Fruit fly (Drosophila melanogaster) whole organism, embryonic: ENCODE results near the gene Cow.

Experiments
- Atf-2 ChIP-seq: fragments of 200-800 bp; sonication (Bioruptor generic); optimal IDR thresholded peaks from 2 replicates; lab custom pipeline; 2016; ENCODE audit warnings: missing biosample characterization, missing genetic modification characterization
- BtbVII ChIP-seq: fragments of 200-800 bp; sonication (Bioruptor generic); optimal IDR thresholded peaks from 3 replicates; lab custom pipeline; 2017; ENCODE audit warnings: missing biosample characterization, mild to moderate bottlenecking, missing genetic modification characterization
- CG10147 ChIP-seq: fragments of 200-800 bp; sonication (Bioruptor generic); optimal IDR thresholded peaks from 2 replicates; lab custom pipeline; 2019; ENCODE audit warnings: missing biosample characterization, mild to moderate bottlenecking, missing genetic modification characterization, moderate library complexity
- CG10209 ChIP-seq: fragments of 200-800 bp; sonication (Bioruptor generic); optimal IDR thresholded peaks from 3 replicates; lab custom pipeline; 2017; ENCODE audit warnings: missing biosample characterization, mild to moderate bottlenecking, missing genetic modification characterization, missing genetic modification reagents
- CG10267 ChIP-seq: fragments of 200-800 bp; sonication (Bioruptor generic); optimal IDR thresholded peaks from 2 replicates; lab custom pipeline; 2018; ENCODE audit warnings: missing biosample characterization, mild to moderate bottlenecking, missing genetic modification characterization, moderate library complexity
- CG10959 ChIP-seq: fragments of 200-800 bp; sonication (Bioruptor generic); IDR thresholded peaks from 2 replicates; pipeline ENCODE4 v1.3.6; 2022; ENCODE audit warnings: missing biosample characterization, missing genetic modification characterization
- CG10979 ChIP-seq: fragments of 200-800 bp; sonication (Bioruptor generic); optimal IDR thresholded peaks from 2 replicates; lab custom pipeline; 2018; ENCODE audit warnings: missing biosample characterization, mild to moderate bottlenecking, missing genetic modification characterization, moderate library complexity
- CG11696 ChIP-seq: fragments of 200-800 bp; sonication (Bioruptor generic); IDR thresholded peaks from 2 replicates; pipeline ENCODE4 v1.3.6; 2022; ENCODE audit warnings: missing biosample characterization, missing genetic modification characterization
- CG14441 ChIP-seq: fragments of 200-800 bp; sonication (Bioruptor generic); IDR thresholded peaks from 2 replicates; pipeline ENCODE4 v1.3.6; 2022; ENCODE audit warnings: missing biosample characterization, missing genetic modification characterization
- CG15514 ChIP-seq: fragments of 200-800 bp; sonication (Bioruptor generic); optimal IDR thresholded peaks from 3 replicates; lab custom pipeline; 2017; ENCODE audit warnings: missing biosample characterization, missing genetic modification characterization, mild to moderate bottlenecking, moderate library complexity, missing genetic modification reagents
- CG15601 ChIP-seq: fragments of 200-800 bp; sonication (Bioruptor generic); optimal IDR thresholded peaks from 3 replicates; lab custom pipeline; 2019; ENCODE audit warnings: missing biosample characterization, mild to moderate bottlenecking, missing genetic modification characterization, moderate library complexity
- CG17912 ChIP-seq: fragments of 200-800 bp; sonication (Bioruptor generic); optimal IDR thresholded peaks from 2 replicates; lab custom pipeline; 2018; ENCODE audit warnings: missing biosample characterization, mild to moderate bottlenecking, missing genetic modification characterization
- CG1832 ChIP-seq: fragments of 200-800 bp; sonication (Bioruptor generic); optimal IDR thresholded peaks from 2 replicates; lab custom pipeline; 2017; ENCODE audit warnings: missing biosample characterization, mild to moderate bottlenecking, missing genetic modification characterization, inconsistent platforms
- CG18599 ChIP-seq: fragments of 200-800 bp; sonication (Bioruptor generic); optimal IDR thresholded peaks from 3 replicates; lab custom pipeline; 2017; ENCODE audit warnings: missing biosample characterization, missing genetic modification characterization, mild to moderate bottlenecking, moderate library complexity, missing genetic modification reagents
- CG18764 ChIP-seq: fragments of 200-800 bp; sonication (Bioruptor generic); optimal IDR thresholded peaks from 3 replicates; lab custom pipeline; 2016; ENCODE audit warnings: missing biosample characterization, missing genetic modification characterization
- CG2129 ChIP-seq: fragments of 200-800 bp; sonication (Bioruptor generic); IDR thresholded peaks from 2 replicates; pipeline ENCODE4 v1.3.6; 2022; ENCODE audit warnings: missing biosample characterization, missing genetic modification characterization; ENCODE audit not compliant: partially characterized antibody
- CG31388 ChIP-seq: fragments of 200-800 bp; sonication (Bioruptor generic); optimal IDR thresholded peaks from 2 replicates; lab custom pipeline; 2016; ENCODE audit warnings: missing biosample characterization, missing genetic modification characterization
- CG3847 ChIP-seq: fragments of 200-800 bp; sonication (Bioruptor generic); IDR thresholded peaks from 2 replicates; pipeline ENCODE4 v1.3.6; 2022; ENCODE audit warnings: missing biosample characterization, missing genetic modification characterization
- CG6683 ChIP-seq: fragments of 200-800 bp; sonication (Bioruptor generic); optimal IDR thresholded peaks from 2 replicates; lab custom pipeline; 2017; ENCODE audit warnings: missing biosample characterization, mild to moderate bottlenecking, missing genetic modification characterization, missing genetic modification reagents
- CG7556 ChIP-seq: fragments of 200-800 bp; sonication (Bioruptor generic); optimal IDR thresholded peaks from 2 replicates; lab custom pipeline; 2017; ENCODE audit warnings: missing biosample characterization, mild to moderate bottlenecking, missing genetic modification characterization
- CG8281 ChIP-seq: fragments of 200-800 bp; sonication (Bioruptor generic); optimal IDR thresholded peaks from 2 replicates; lab custom pipeline; 2018; ENCODE audit warnings: missing biosample characterization, mild to moderate bottlenecking, missing genetic modification characterization, moderate library complexity
- CHES-1-like ChIP-seq: fragments of 200-800 bp; sonication (Bioruptor generic); optimal IDR thresholded peaks from 2 replicates; lab custom pipeline; 2016; ENCODE audit warnings: missing biosample characterization, missing genetic modification characterization
- E2f1 ChIP-seq: fragments of 200-800 bp; sonication (Bioruptor generic); IDR thresholded peaks from 2 replicates; pipeline ENCODE4 v1.3.6; 2022; ENCODE audit warnings: missing biosample characterization, missing genetic modification characterization
- E2f2 ChIP-seq: fragments of 200-800 bp; sonication (Bioruptor generic); IDR thresholded peaks from 2 replicates; pipeline ENCODE4 v1.3.6; 2022; ENCODE audit warnings: missing biosample characterization, missing genetic modification characterization
- HLHmδ ChIP-seq: fragments of 200-800 bp; sonication (Bioruptor generic); optimal IDR thresholded peaks from 2 replicates; lab custom pipeline; 2018; ENCODE audit warnings: missing biosample characterization, mild to moderate bottlenecking, missing genetic modification characterization, moderate library complexity
- Hand ChIP-seq: fragments of 200-800 bp; sonication (Bioruptor generic); optimal IDR thresholded peaks from 2 replicates; lab custom pipeline; 2017; ENCODE audit warnings: mild to moderate bottlenecking, missing biosample characterization, missing genetic modification reagents, missing genetic modification characterization
- MBD-R2 ChIP-seq: fragments of 200-800 bp; sonication (Bioruptor generic); IDR thresholded peaks from 2 replicates; pipeline ENCODE4 v1.3.6; 2022; ENCODE audit warnings: missing biosample characterization, missing genetic modification characterization
- Neu2 ChIP-seq: fragments of 200-800 bp; sonication (Bioruptor generic); optimal IDR thresholded peaks from 3 replicates; lab custom pipeline; 2016; ENCODE audit warnings: missing biosample characterization, missing genetic modification characterization, borderline replicate concordance
- Nf-YB ChIP-seq: fragments of 200-800 bp; sonication (Bioruptor generic); optimal IDR thresholded peaks from 3 replicates; lab custom pipeline; 2019; ENCODE audit warnings: missing biosample characterization, mild to moderate bottlenecking, missing genetic modification characterization, moderate library complexity
- Scr ChIP-seq: fragments of 200-800 bp; sonication (Bioruptor generic); IDR thresholded peaks from 2 replicates; pipeline ENCODE4 v1.3.6; 2022; ENCODE audit warnings: missing biosample characterization, missing genetic modification characterization; ENCODE audit not compliant: partially characterized antibody
- aop ChIP-seq: fragments of 200-800 bp; sonication (Bioruptor generic); IDR thresholded peaks from 2 replicates; pipeline ENCODE4 v1.3.6; 2022; ENCODE audit warnings: missing biosample characterization, missing genetic modification characterization
- ase ChIP-seq: fragments of 200-800 bp; sonication (Bioruptor generic); IDR thresholded peaks from 3 replicates; pipeline ENCODE4 v1.3.6; 2022; ENCODE audit warnings: missing biosample characterization, missing genetic modification characterization
- az2 ChIP-seq: fragments of 200-800 bp; sonication (Bioruptor generic); optimal IDR thresholded peaks from 3 replicates; lab custom pipeline; 2016; ENCODE audit warnings: missing biosample characterization, missing genetic modification characterization
- bab2 ChIP-seq: fragments of 200-800 bp; sonication (Bioruptor generic); optimal IDR thresholded peaks from 2 replicates; lab custom pipeline; 2016; ENCODE audit warnings: missing biosample characterization, missing genetic modification characterization
- da ChIP-seq: fragments of 200-800 bp; sonication (Bioruptor generic); optimal IDR thresholded peaks from 2 replicates; lab custom pipeline; 2016; ENCODE audit warnings: missing biosample characterization, missing genetic modification characterization
- dan ChIP-seq: fragments of 200-800 bp; sonication (Bioruptor generic); IDR thresholded peaks from 2 replicates; pipeline ENCODE4 v1.3.6; 2022; ENCODE audit warnings: missing biosample characterization, missing genetic modification characterization
- dm ChIP-seq: fragments of 200-800 bp; sonication (Bioruptor generic); optimal IDR thresholded peaks from 3 replicates; lab custom pipeline; 2016; ENCODE audit warnings: missing biosample characterization, missing genetic modification characterization
- ewg ChIP-seq: fragments of 200-800 bp; sonication (Bioruptor generic); optimal IDR thresholded peaks from 3 replicates; lab custom pipeline; 2017; ENCODE audit warnings: mild to moderate bottlenecking, missing biosample characterization, missing genetic modification reagents, missing genetic modification characterization
- fru ChIP-seq: fragments of >200 bp; optimal IDR thresholded peaks from 2 replicates; lab custom pipeline; 2017
- gt ChIP-seq: fragments of 200-800 bp; sonication (Bioruptor generic); IDR thresholded peaks from 2 replicates; pipeline ENCODE4 v1.3.6; 2022; ENCODE audit warnings: missing biosample characterization, missing genetic modification characterization
- klu ChIP-seq: fragments of 200-800 bp; sonication (Bioruptor generic); IDR thresholded peaks from 2 replicates; pipeline ENCODE4 v1.3.6; 2022; ENCODE audit warnings: missing biosample characterization, missing genetic modification characterization
- nerfin-2 ChIP-seq: fragments of 200-800 bp; sonication (Bioruptor generic); IDR thresholded peaks from 2 replicates; pipeline ENCODE4 v1.3.6; 2022; ENCODE audit warnings: missing biosample characterization, missing genetic modification characterization; ENCODE audit not compliant: partially characterized antibody
- pan ChIP-seq, 4 experiments: fragments of >200 bp in 3 of 4; fragments of 200-800 bp in 1 of 4; sonication (Bioruptor generic) in 1 of 4; optimal IDR thresholded peaks in 3 of 4; IDR thresholded peaks in 1 of 4; 2 replicates each; pipeline versions ENCODE4 v1.3.6 to Lab custom; 2017 to 2022; ENCODE audit warnings: missing biosample characterization in 2 of 4, missing genetic modification characterization in 2 of 4, mixed read lengths in 1 of 4
- pfk ChIP-seq: fragments of 200-800 bp; sonication (Bioruptor generic); optimal IDR thresholded peaks from 2 replicates; lab custom pipeline; 2018; ENCODE audit warnings: missing biosample characterization, mild to moderate bottlenecking, missing genetic modification characterization, moderate library complexity
- shn ChIP-seq: fragments of 200-800 bp; sonication (Bioruptor generic); optimal IDR thresholded peaks from 3 replicates; lab custom pipeline; 2016; ENCODE audit warnings: missing biosample characterization, missing genetic modification characterization
- slp2 ChIP-seq: fragments of 200-800 bp; sonication (Bioruptor generic); optimal IDR thresholded peaks from 2 replicates; lab custom pipeline; 2016; ENCODE audit warnings: missing biosample characterization, missing genetic modification characterization
- usp ChIP-seq: fragments of >200 bp; optimal IDR thresholded peaks from 2 replicates; lab custom pipeline; 2017; ENCODE audit warnings: missing biosample characterization, missing genetic modification characterization
- vfl ChIP-seq: fragments of 200-800 bp; sonication (Bioruptor generic); optimal IDR thresholded peaks from 2 replicates; lab custom pipeline; 2016; ENCODE audit warnings: missing biosample characterization, missing genetic modification characterization
- wek ChIP-seq: fragments of 200-800 bp; sonication (Bioruptor generic); optimal IDR thresholded peaks from 3 replicates; lab custom pipeline; 2018; ENCODE audit warnings: missing biosample characterization, mild to moderate bottlenecking, missing genetic modification characterization, moderate library complexity

The Cow gene

dm6 chr3R:23112680-23113362, at the start of gene Cow (continued):
- TF ChIP-seq CG11696, result no peak
- TF ChIP-seq aop (GFP tag; lab: Robert Waterston, UW), result no peak
- TF ChIP-seq klu (GFP tag; lab: Robert Waterston, UW), result no peak
- peak; percentile 30 for TF ChIP-seq CG10979 (tag; lab: Kevin White, UChicago)
- TF ChIP-seq ewg (GFP tag; lab: Kevin White, UChicago), result peak; percentile 98
- peak; percentile 48 for TF ChIP-seq CHES-1-like (GFP tag; lab: Kevin White, UChicago)
- no peak for TF ChIP-seq CG2129 (GFP tag; lab: Robert Waterston, UW)
- TF ChIP-seq CG17912 (GFP tag; lab: Kevin White, UChicago), result no peak
- TF ChIP-seq CG10209 (GFP tag; lab: Kevin White, UChicago), result peak; percentile 60
- no peak for TF ChIP-seq CG10959 (GFP tag; lab: Robert Waterston, UW)
- no peak for TF ChIP-seq gt
- TF ChIP-seq CG18764 (GFP tag; lab: Kevin White, UChicago), result peak; percentile 3
- no peak for TF ChIP-seq wek (GFP tag; lab: Kevin White, UChicago)
- peak; percentile 18 for TF ChIP-seq vfl (GFP tag; lab: Kevin White, UChicago)
- TF ChIP-seq E2f1 (GFP tag; lab: Robert Waterston, UW), result peak; percentile 74
- no peak for TF ChIP-seq shn
- TF ChIP-seq Atf-2 (GFP tag; lab: Kevin White, UChicago), result peak; percentile 36
- no peak for TF ChIP-seq CG31388 (GFP tag; lab: Kevin White, UChicago)
- no peak for TF ChIP-seq CG1832 (GFP tag; lab: Kevin White, UChicago)
- no peak for TF ChIP-seq dan (GFP tag; lab: Robert Waterston, UW)
- peak; percentile 12 for TF ChIP-seq Nf-YB (GFP tag; lab: Kevin White, UChicago)
- TF ChIP-seq pan (optimal IDR thresholded peaks at IDR 0.05; lab: Kevin White, UChicago), result no peak
- peak in 1 of 2 experiments; percentile 86 for TF ChIP-seq pan (GFP tag; optimal IDR thresholded peaks at IDR 0.05 in 1 of 2, IDR thresholded peaks at IDR 0.05 in 1 of 2)
- peak; percentile 35 for TF ChIP-seq BtbVII (GFP tag; lab: Kevin White, UChicago)
- no peak for TF ChIP-seq pfk
- TF ChIP-seq E2f2 (GFP tag; lab: Robert Waterston, UW), result peak; percentile 50; the same call in 1 of the 2 replicates
- TF ChIP-seq usp (GFP tag; lab: Kevin White, UChicago), result no peak
- peak; percentile 24; the same call in 1 of the 3 replicates for TF ChIP-seq ase (GFP tag; lab: Robert Waterston, UW)
- peak; percentile 93 for TF ChIP-seq CG18599 (GFP tag; lab: Kevin White, UChicago)
- TF ChIP-seq CG14441, result peak; percentile 68
- TF ChIP-seq CG6683 (GFP tag; lab: Kevin White, UChicago), result peak; percentile 80
- peak; percentile 62 for TF ChIP-seq CG3847
- peak; percentile 48 for TF ChIP-seq bab2 (GFP tag; lab: Kevin White, UChicago)
- TF ChIP-seq MBD-R2 (GFP tag; lab: Robert Waterston, UW), result peak; percentile 39; the same call in 1 of the 2 replicates
- no peak for TF ChIP-seq nerfin-2 (GFP tag; lab: Robert Waterston, UW)
- no peak for TF ChIP-seq da (GFP tag; lab: Kevin White, UChicago)
- TF ChIP-seq Neu2 (GFP tag; lab: Kevin White, UChicago), result no peak
- no peak for TF ChIP-seq Scr (GFP tag; lab: Robert Waterston, UW)
- TF ChIP-seq CG10147, result peak; percentile 75
- no peak for TF ChIP-seq fru (lab: Kevin White, UChicago)
- peak; percentile 75 for TF ChIP-seq CG15514
- no peak for TF ChIP-seq dm (GFP tag; lab: Kevin White, UChicago)
- TF ChIP-seq CG8281 (tag; lab: Kevin White, UChicago), result no peak
- peak; percentile 13 for TF ChIP-seq CG10267 (tag; lab: Kevin White, UChicago)
- peak; percentile 75 for TF ChIP-seq Hand (GFP tag; lab: Kevin White, UChicago)
- no peak for TF ChIP-seq HLHmδ (GFP tag; lab: Kevin White, UChicago)
- TF ChIP-seq CG15601 (tag; lab: Kevin White, UChicago), result no peak
- TF ChIP-seq az2 (GFP tag; lab: Kevin White, UChicago), result peak; percentile 35
- peak; percentile 14 for TF ChIP-seq slp2
- TF ChIP-seq CG7556, result peak; percentile 85
